Worm (Caenorhabditis elegans): ENCODE results near the gene F20G2.3.

Gene F20G2.3

DNA sequence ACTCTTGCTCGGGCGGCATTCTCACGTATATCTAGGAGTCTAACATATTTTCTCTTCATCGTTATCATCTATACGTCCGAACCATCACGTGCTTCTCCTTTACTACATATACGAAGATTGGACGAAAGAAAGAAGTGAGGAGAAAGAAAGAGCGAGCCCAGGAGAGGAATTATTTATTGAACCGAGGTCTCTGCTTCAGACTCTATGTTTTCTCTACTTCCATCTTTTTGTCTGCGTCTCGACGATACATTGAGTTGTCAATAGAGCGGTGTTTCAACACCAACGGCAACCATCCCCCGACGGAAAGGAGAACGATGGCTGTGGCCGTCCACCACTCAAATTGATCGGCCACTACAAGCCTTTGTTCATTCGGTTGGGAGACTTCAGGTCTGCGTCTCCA, 21.1 kb upstream of the F20G2.3 start (continued):
- TF ChIP-seq ceh-24 (tag; optimal IDR thresholded peaks at IDR 0.05) (no peak), lim-6 (tag; optimal IDR thresholded peaks at IDR 0.05) (peak; percentile 47), ceh-19 (GFP tag; optimal IDR thresholded peaks at IDR 0.05) (peak; percentile 31), tbx-7 (tag; optimal IDR thresholded peaks at IDR 0.05) (no peak), ama-1 (optimal IDR thresholded peaks at IDR 0.05) (no peak), nhr-11 (tag; optimal IDR thresholded peaks at IDR 0.05) (no peak), ceh-14 (tag; optimal IDR thresholded peaks at IDR 0.05) (peak; percentile 90), pag-3 (tag; optimal IDR thresholded peaks at IDR 0.05; ENCODE audit: borderline replicate concordance) (no peak), sox-4 (tag; optimal IDR thresholded peaks at IDR 0.05) (no peak), ztf-16 (tag; optimal IDR thresholded peaks at IDR 0.05) (peak; percentile 13), hlh-30 (tag; optimal IDR thresholded peaks at IDR 0.05; ENCODE audit: insufficient read depth) (peak; percentile 71), Y22D7AL.16 (tag; optimal IDR thresholded peaks at IDR 0.05) (peak; percentile 27), pha-4 (tag; optimal IDR thresholded peaks at IDR 0.05) (no peak), unc-42 (tag; optimal IDR thresholded peaks at IDR 0.05) (peak; percentile 40), fax-1 (tag; optimal IDR thresholded peaks at IDR 0.05) (peak; percentile 42), pha-2 (tag; optimal IDR thresholded peaks at IDR 0.05) (peak; percentile 38), ref-2 (tag; optimal IDR thresholded peaks at IDR 0.05) (peak; percentile 41), sdc-2 (tag; optimal IDR thresholded peaks at IDR 0.05) (no peak), pros-1 (tag; optimal IDR thresholded peaks at IDR 0.05) (no peak), pax-1 (tag; optimal IDR thresholded peaks at IDR 0.05) (peak; percentile 57), ttx-3 (tag; optimal IDR thresholded peaks at IDR 0.05) (no peak), hlh-15 (tag; optimal IDR thresholded peaks at IDR 0.05) (no peak), hlh-13 (GFP tag; optimal IDR thresholded peaks at IDR 0.05) (no peak), gmeb-2 (tag; optimal IDR thresholded peaks at IDR 0.05) (no peak), ceh-48 (tag; optimal IDR thresholded peaks at IDR 0.05) (peak; percentile 70), odd-2 (tag; optimal IDR thresholded peaks at IDR 0.05) (no peak)

DNA sequence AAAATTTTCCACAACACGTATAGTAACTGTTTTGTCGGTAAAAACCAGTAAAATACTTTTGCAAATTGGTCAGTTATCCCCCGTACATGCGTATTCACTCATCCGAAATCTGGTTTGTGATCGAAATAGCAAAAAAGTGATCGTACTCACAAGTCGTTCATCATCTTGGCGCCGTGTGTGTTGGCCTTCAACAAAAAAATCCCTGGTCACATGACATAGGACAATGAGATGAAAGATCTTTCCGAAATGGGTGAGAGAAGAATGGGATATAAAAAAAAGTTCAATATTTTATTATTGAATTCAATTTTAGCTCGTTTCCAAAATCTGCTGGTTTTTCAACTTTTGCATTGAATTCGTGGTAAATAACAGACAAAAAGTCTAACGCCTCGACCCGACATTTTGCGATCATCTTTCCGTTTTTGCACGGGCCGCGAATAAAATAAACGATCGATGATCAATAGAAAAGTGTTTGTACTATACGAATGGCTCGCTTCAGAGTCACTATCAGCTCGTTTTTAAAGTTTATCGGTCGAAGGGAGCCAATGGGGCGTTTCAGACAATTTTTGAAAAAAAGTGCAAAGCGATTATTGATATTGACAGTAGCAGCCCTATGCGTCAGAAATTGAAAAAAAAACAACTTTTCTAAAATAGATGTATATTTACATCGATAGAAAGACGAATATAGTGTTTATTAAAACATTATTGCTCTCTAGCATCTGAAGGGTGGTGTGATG, 19.8 kb upstream of the F20G2.3 start:
- TF ChIP-seq pag-3 (tag; optimal IDR thresholded peaks at IDR 0.05; ENCODE audit: borderline replicate concordance) (no peak), ceh-30 (tag; optimal IDR thresholded peaks at IDR 0.05) (no peak), T23F11.4 (GFP tag; optimal IDR thresholded peaks at IDR 0.05) (no peak), ceh-19 (GFP tag; optimal IDR thresholded peaks at IDR 0.05) (no peak), ceh-6 (GFP tag; optimal IDR thresholded peaks at IDR 0.05) (no peak), dmd-4 (tag; optimal IDR thresholded peaks at IDR 0.05; ENCODE audit: borderline replicate concordance) (no peak), ceh-14 (tag; optimal IDR thresholded peaks at IDR 0.05) (no peak)

DNA sequence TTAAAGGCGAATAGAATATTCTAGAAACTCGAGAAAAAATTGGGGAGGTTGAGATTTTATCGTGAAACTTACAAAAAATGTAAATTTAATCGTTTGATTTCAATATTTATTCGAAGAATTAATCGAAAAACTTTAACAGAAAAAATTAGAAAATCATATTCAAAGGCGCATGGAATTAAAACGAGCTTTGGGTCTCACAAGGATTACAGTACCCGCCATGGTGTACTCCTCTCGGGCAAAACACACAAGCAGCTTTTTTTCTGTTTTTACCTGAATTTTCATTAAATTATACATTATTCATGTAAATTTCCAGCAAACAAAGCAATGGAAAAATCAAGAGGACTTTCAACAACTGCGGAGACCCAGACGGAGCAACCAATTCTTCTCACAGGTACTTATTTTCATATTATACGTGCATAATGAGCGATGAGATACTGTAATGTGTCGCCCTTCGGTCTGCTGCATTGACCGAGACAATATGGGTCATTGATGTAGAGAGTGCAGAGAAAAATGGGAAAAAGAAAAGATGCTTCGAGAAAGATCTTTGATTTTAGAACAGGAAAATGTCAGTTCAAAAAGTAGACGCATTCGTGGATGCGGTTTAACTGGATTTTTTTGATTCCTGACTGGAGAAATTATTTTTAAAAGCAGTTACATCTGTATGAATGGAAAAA, 19.1 kb upstream of the F20G2.3 start, which contains the start of the genes F53C11.4 and F53C11.5:
F53C11.4 (minus strand) TSS at position 128 of the 674 bp plus-strand sequence.
F53C11.5 (plus strand) TSS at position 325 of the 674 bp plus-strand sequence.
- TF ChIP-seq elt-2 (tag; optimal IDR thresholded peaks at IDR 0.05) (peak; percentile 12), ceh-31 (tag; optimal IDR thresholded peaks at IDR 0.05) (peak; percentile 14), pax-1 (tag; optimal IDR thresholded peaks at IDR 0.05) (no peak), ceh-9 (tag; optimal IDR thresholded peaks at IDR 0.05) (no peak), syd-9 (tag; optimal IDR thresholded peaks at IDR 0.05) (no peak), madf-2 (tag; optimal IDR thresholded peaks at IDR 0.05) (no peak), ama-1 (optimal IDR thresholded peaks at IDR 0.05) (no peak), pros-1 (tag; optimal IDR thresholded peaks at IDR 0.05) (no peak), che-1 (tag; optimal IDR thresholded peaks at IDR 0.05) (no peak), tbx-2 (tag; optimal IDR thresholded peaks at IDR 0.05) (peak; percentile 14), nfya-1 (tag; optimal IDR thresholded peaks at IDR 0.05) (peak; percentile 60), lim-6 (tag; optimal IDR thresholded peaks at IDR 0.05) (no peak), ets-4 (tag; optimal IDR thresholded peaks at IDR 0.05) (peak; percentile 14), nhr-232 (tag; optimal IDR thresholded peaks at IDR 0.05) (no peak)
